Worm (Caenorhabditis elegans): Measurements from ENCODE around the gene str-103.

DNA sequence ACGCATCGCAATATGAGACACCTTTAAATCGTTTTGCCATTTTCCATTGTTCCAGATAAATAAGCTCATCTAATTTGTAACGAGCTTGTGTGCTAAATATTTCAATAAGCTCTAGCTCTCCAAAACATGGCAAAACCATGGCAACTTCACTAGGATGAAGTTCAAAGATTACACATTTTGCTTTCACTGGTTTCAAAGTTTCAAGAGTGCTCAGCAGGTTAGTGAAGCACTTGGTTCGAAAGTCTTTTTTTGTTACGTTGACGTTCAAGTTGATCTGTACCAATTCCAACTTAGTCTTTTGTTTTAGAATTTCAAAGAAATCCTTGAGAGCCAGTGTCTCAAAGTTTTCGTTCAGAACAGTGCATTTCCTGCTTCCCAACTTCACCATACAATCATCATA, 23.9 kb upstream of the str-103 start, which contains the start of gene fbxa-18:
- TF ChIP-seq W03F9.2 (tag; optimal IDR thresholded peaks at IDR 0.05), result no peak
- no peak for TF ChIP-seq him-1 (tag; optimal IDR thresholded peaks at IDR 0.05)

All from whole organism, L4/young adult.